Worm (Caenorhabditis elegans) whole organism, L3 larva: ENCODE results near the gene nlp-68.

Source experiments
- ZK546.5 ChIP-seq: sonication (generic microtip); optimal IDR thresholded peaks from 2 replicates; lab custom pipeline; 2017; ENCODE audit warnings: missing biosample characterization, missing genetic modification characterization
- aly-2 ChIP-seq: fragments of 150-350 bp; optimal IDR thresholded peaks from 2 replicates; lab custom pipeline; 2014; ENCODE audit warnings: missing biosample characterization, missing genetic modification characterization
- ceh-16 ChIP-seq: sonication (generic microtip); optimal IDR thresholded peaks from 2 replicates; lab custom pipeline; 2017; ENCODE audit warnings: missing biosample characterization, missing genetic modification characterization
- ceh-28 ChIP-seq: fragments of 150-350 bp; optimal IDR thresholded peaks from 2 replicates; lab custom pipeline; 2014; ENCODE audit warnings: missing biosample characterization, missing genetic modification reagents, missing genetic modification characterization
- ceh-82 ChIP-seq: fragments of 150-350 bp; optimal IDR thresholded peaks from 2 replicates; lab custom pipeline; 2014; ENCODE audit warnings: missing biosample characterization, missing genetic modification characterization
- ceh-9 ChIP-seq: sonication (generic microtip); optimal IDR thresholded peaks from 2 replicates; lab custom pipeline; 2018; ENCODE audit warnings: missing biosample characterization, missing genetic modification characterization
- daf-12 ChIP-seq: fragments of 150-350 bp; optimal IDR thresholded peaks from 2 replicates; lab custom pipeline; 2014; ENCODE audit warnings: missing biosample characterization, missing genetic modification reagents, missing genetic modification characterization
- egl-27 ChIP-seq: sonication (generic microtip); optimal IDR thresholded peaks from 4 replicates; lab custom pipeline; 2017; ENCODE audit warnings: missing biosample characterization, missing genetic modification reagents, missing genetic modification characterization
- egl-5 ChIP-seq: fragments of 150-350 bp; optimal IDR thresholded peaks from 2 replicates; lab custom pipeline; 2017; ENCODE audit warnings: missing biosample characterization, missing genetic modification reagents, missing genetic modification characterization, inconsistent platforms
- elt-1 ChIP-seq: fragments of 150-350 bp; optimal IDR thresholded peaks from 2 replicates; lab custom pipeline; 2014; ENCODE audit warnings: missing biosample characterization, missing genetic modification characterization
- elt-2 ChIP-seq: sonication (generic microtip); optimal IDR thresholded peaks from 2 replicates; lab custom pipeline; 2016; ENCODE audit warnings: missing genetic modification reagents, mild to moderate bottlenecking, missing genetic modification characterization, missing compliant biosample characterization
- elt-3 ChIP-seq, 3 experiments: fragments of 150-350 bp in 1 of 3; sonication (generic microtip) in 2 of 3; optimal IDR thresholded peaks; 2 replicates in 2 of 3; 4 replicates in 1 of 3; lab custom pipeline; 2014 to 2017; ENCODE audit warnings: missing biosample characterization in 3 of 3, missing genetic modification characterization in 3 of 3
- eor-1 ChIP-seq, 2 experiments: fragments of 150-350 bp; optimal IDR thresholded peaks; 2 replicates each; lab custom pipeline; 2014 to 2018; ENCODE audit warnings: missing biosample characterization in 2 of 2, missing genetic modification characterization in 2 of 2
- fos-1 ChIP-seq: fragments of 150-350 bp; optimal IDR thresholded peaks from 2 replicates; lab custom pipeline; 2014; ENCODE audit warnings: missing biosample characterization, missing genetic modification characterization
- jun-1 ChIP-seq: fragments of 150-350 bp; optimal IDR thresholded peaks from 2 replicates; lab custom pipeline; 2014; ENCODE audit warnings: missing biosample characterization, missing genetic modification reagents, missing genetic modification characterization
- lin-15B ChIP-seq: fragments of 150-350 bp; optimal IDR thresholded peaks from 2 replicates; lab custom pipeline; 2014; ENCODE audit warnings: missing biosample characterization, missing genetic modification characterization
- lin-39 ChIP-seq: fragments of 150-350 bp; optimal IDR thresholded peaks from 2 replicates; lab custom pipeline; 2018; ENCODE audit warnings: missing biosample characterization, missing genetic modification reagents, missing genetic modification characterization
- lsy-12 ChIP-seq: sonication (generic microtip); optimal IDR thresholded peaks from 2 replicates; lab custom pipeline; 2016; ENCODE audit warnings: mild to moderate bottlenecking, missing genetic modification characterization, missing compliant biosample characterization
- mml-1 ChIP-seq: fragments of 150-350 bp; sonication (generic microtip); optimal IDR thresholded peaks from 3 replicates; lab custom pipeline; 2014; ENCODE audit warnings: missing biosample characterization, missing genetic modification characterization
- nfya-1 ChIP-seq: sonication (generic microtip); optimal IDR thresholded peaks from 2 replicates; lab custom pipeline; 2017; ENCODE audit warnings: missing genetic modification characterization, mild to moderate bottlenecking, missing compliant biosample characterization, antibody characterized with exemption, moderate library complexity; ENCODE audit not compliant: insufficient read depth
- nhr-11 ChIP-seq: fragments of 150-350 bp; optimal IDR thresholded peaks from 2 replicates; lab custom pipeline; 2014; ENCODE audit warnings: missing biosample characterization, missing genetic modification characterization
- nhr-12 ChIP-seq: fragments of 150-350 bp; optimal IDR thresholded peaks from 2 replicates; lab custom pipeline; 2014; ENCODE audit warnings: missing biosample characterization, missing genetic modification characterization
- nhr-23 ChIP-seq: fragments of 150-350 bp; optimal IDR thresholded peaks from 2 replicates; lab custom pipeline; 2014; ENCODE audit warnings: missing biosample characterization, missing genetic modification reagents, missing genetic modification characterization
- nhr-237 ChIP-seq: fragments of 150-350 bp; optimal IDR thresholded peaks from 2 replicates; lab custom pipeline; 2014; ENCODE audit warnings: missing biosample characterization, missing genetic modification characterization
- nhr-25 ChIP-seq: sonication (generic microtip); optimal IDR thresholded peaks from 2 replicates; lab custom pipeline; 2017; ENCODE audit warnings: missing biosample characterization, missing genetic modification characterization
- nhr-76 ChIP-seq: fragments of 150-350 bp; sonication (generic microtip); optimal IDR thresholded peaks from 5 replicates; lab custom pipeline; 2014; ENCODE audit warnings: missing biosample characterization, missing genetic modification characterization
- nhr-77 ChIP-seq: fragments of 150-350 bp; optimal IDR thresholded peaks from 2 replicates; lab custom pipeline; 2014; ENCODE audit warnings: missing biosample characterization, missing genetic modification characterization
- pqm-1 ChIP-seq: fragments of 150-350 bp; optimal IDR thresholded peaks from 2 replicates; lab custom pipeline; 2017; ENCODE audit warnings: missing biosample characterization, missing genetic modification characterization, inconsistent platforms
- snpc-4 ChIP-seq: fragments of 150-350 bp; optimal IDR thresholded peaks from 2 replicates; lab custom pipeline; 2014; ENCODE audit warnings: missing biosample characterization, missing genetic modification characterization
- unc-62 ChIP-seq: fragments of 150-350 bp; sonication (generic microtip); optimal IDR thresholded peaks from 4 replicates; lab custom pipeline; 2014; ENCODE audit warnings: missing biosample characterization, missing genetic modification reagents, missing genetic modification characterization
- zag-1 ChIP-seq: fragments of 150-350 bp; optimal IDR thresholded peaks from 2 replicates; lab custom pipeline; 2014; ENCODE audit warnings: missing biosample characterization, missing genetic modification characterization
- ztf-11 ChIP-seq: fragments of 150-350 bp; optimal IDR thresholded peaks from 2 replicates; lab custom pipeline; 2014; ENCODE audit warnings: missing biosample characterization, missing genetic modification characterization
- ztf-4 ChIP-seq: fragments of 150-350 bp; optimal IDR thresholded peaks from 2 replicates; lab custom pipeline; 2014; ENCODE audit warnings: missing biosample characterization, missing genetic modification characterization

Gene nlp-68

ce11 chrIII:10521219-10521618 is 17.7 kb downstream of the nlp-68 start:
- TF ChIP-seq jun-1 (tag; lab: Kevin White, UChicago) (no peak), mml-1 (no peak), zag-1 (no peak), egl-5 (tag; lab: Kevin White, UChicago) (no peak), ceh-82 (tag; lab: Kevin White, UChicago) (no peak), lsy-12 (tag; lab: Kevin White, UChicago) (no peak), elt-2 (tag; lab: Kevin White, UChicago) (no peak), nhr-23 (tag; lab: Kevin White, UChicago) (no peak), unc-62 (GFP tag; lab: Kevin White, UChicago) (no peak)

- no peak for TF ChIP-seq nhr-77 (tag; lab: Kevin White, UChicago)
- TF ChIP-seq nhr-25 (tag; lab: Kevin White, UChicago) = no peak
- peak; percentile 33 for TF ChIP-seq egl-5 (tag; lab: Kevin White, UChicago)
- no peak for TF ChIP-seq elt-2 (tag; lab: Kevin White, UChicago)
- TF ChIP-seq nfya-1 (tag; lab: Kevin White, UChicago) = peak; percentile 43
- no peak for TF ChIP-seq elt-1
- TF ChIP-seq zag-1 = no peak
- TF ChIP-seq elt-3 (tag; optimal IDR thresholded peaks at IDR 0.05; lab: Kevin White, UChicago) = no peak
- no peak for TF ChIP-seq daf-12 (tag; lab: Kevin White, UChicago)
- no peak for TF ChIP-seq egl-27 (tag; lab: Kevin White, UChicago)
Observed at ce11 chrIII:10520523-10520922, 18.4 kb downstream of the nlp-68 start, which contains the start of gene unc-49. Gene unc-49, plus strand, starts transcription at chrIII:10520762.

ce11 chrIII:10519615-10520014 is 19.3 kb downstream of the nlp-68 start:
- TF ChIP-seq fos-1 (tag; lab: Kevin White, UChicago) = no peak
- TF ChIP-seq lin-15B (tag; lab: Kevin White, UChicago) = no peak
- no peak for TF ChIP-seq lin-39 (tag; lab: Kevin White, UChicago)
- no peak for TF ChIP-seq mml-1
- no peak for TF ChIP-seq pqm-1 (tag; lab: Kevin White, UChicago)
- TF ChIP-seq aly-2 (tag; lab: Kevin White, UChicago) = no peak
- TF ChIP-seq eor-1 (tag; optimal IDR thresholded peaks at IDR 0.05; lab: Kevin White, UChicago) = no peak
- no peak for TF ChIP-seq nhr-23 (tag; lab: Kevin White, UChicago)
- no peak for TF ChIP-seq zag-1
- no peak for TF ChIP-seq unc-62 (GFP tag; lab: Kevin White, UChicago)
- TF ChIP-seq ZK546.5 (tag; lab: Kevin White, UChicago) = no peak
- TF ChIP-seq nhr-76 (tag; lab: Kevin White, UChicago) = no peak
- TF ChIP-seq lsy-12 (tag; lab: Kevin White, UChicago) = no peak
- no peak for TF ChIP-seq ceh-9 (tag; lab: Kevin White, UChicago)
- no peak for TF ChIP-seq nhr-12 (tag; lab: Kevin White, UChicago)
- no peak for TF ChIP-seq snpc-4 (tag; lab: Kevin White, UChicago)

- TF ChIP-seq nhr-237 (tag; lab: Kevin White, UChicago) (no peak), eor-1 (tag; optimal IDR thresholded peaks at IDR 0.05; lab: Kevin White, UChicago) (no peak), elt-2 (tag; lab: Kevin White, UChicago) (no peak), ceh-16 (tag; lab: Kevin White, UChicago) (no peak), lsy-12 (tag; lab: Kevin White, UChicago) (no peak), ceh-28 (tag; lab: Kevin White, UChicago) (no peak), elt-3 (tag; optimal IDR thresholded peaks at IDR 0.05; lab: Kevin White, UChicago) (no peak), snpc-4 (tag; lab: Kevin White, UChicago) (no peak), nfya-1 (tag; lab: Kevin White, UChicago) (no peak), mml-1 (no peak), ZK546.5 (tag; lab: Kevin White, UChicago) (no peak), zag-1 (no peak), lin-15B (tag; lab: Kevin White, UChicago) (no peak), lin-39 (tag; lab: Kevin White, UChicago) (no peak), ztf-4 (tag; lab: Kevin White, UChicago) (no peak), egl-5 (tag; lab: Kevin White, UChicago) (no peak), ztf-11 (tag; lab: Kevin White, UChicago) (no peak), egl-27 (tag; lab: Kevin White, UChicago) (no peak), nhr-11 (tag; lab: Kevin White, UChicago) (no peak)
Observed at ce11 chrIII:10518884-10519283, 20.1 kb downstream of the nlp-68 start.
